Worm (Caenorhabditis elegans) whole organism, L3 larva: ENCODE results near the gene sri-39.

Experiments
- R02D3.7 ChIP-seq: fragments of 150-350 bp; optimal IDR thresholded peaks from 2 replicates; lab custom pipeline; 2014; ENCODE audit warnings: missing biosample characterization, missing genetic modification characterization
- ZK546.5 ChIP-seq: sonication (generic microtip); optimal IDR thresholded peaks from 2 replicates; lab custom pipeline; 2017; ENCODE audit warnings: missing biosample characterization, missing genetic modification characterization
- ceh-82 ChIP-seq: fragments of 150-350 bp; optimal IDR thresholded peaks from 2 replicates; lab custom pipeline; 2014; ENCODE audit warnings: missing biosample characterization, missing genetic modification characterization
- fkh-10 ChIP-seq: sonication (generic microtip); optimal IDR thresholded peaks from 2 replicates; lab custom pipeline; 2017; ENCODE audit warnings: missing biosample characterization, missing genetic modification reagents, missing genetic modification characterization
- lin-15B ChIP-seq: fragments of 150-350 bp; optimal IDR thresholded peaks from 2 replicates; lab custom pipeline; 2014; ENCODE audit warnings: missing biosample characterization, missing genetic modification characterization
- mdl-1 ChIP-seq: fragments of 150-350 bp; optimal IDR thresholded peaks from 2 replicates; lab custom pipeline; 2014; ENCODE audit warnings: missing biosample characterization, missing genetic modification characterization
- nhr-11 ChIP-seq: fragments of 150-350 bp; optimal IDR thresholded peaks from 2 replicates; lab custom pipeline; 2014; ENCODE audit warnings: missing biosample characterization, missing genetic modification characterization
- nhr-12 ChIP-seq: fragments of 150-350 bp; optimal IDR thresholded peaks from 2 replicates; lab custom pipeline; 2014; ENCODE audit warnings: missing biosample characterization, missing genetic modification characterization
- pha-4 ChIP-seq: fragments of 150-350 bp; optimal IDR thresholded peaks from 2 replicates; lab custom pipeline; 2014; ENCODE audit warnings: missing biosample characterization, missing genetic modification reagents, missing genetic modification characterization
- sea-2 ChIP-seq: fragments of 150-350 bp; sonication (generic microtip); optimal IDR thresholded peaks from 4 replicates; lab custom pipeline; 2014; ENCODE audit warnings: missing biosample characterization, missing genetic modification reagents, missing genetic modification characterization
- snpc-4 ChIP-seq: fragments of 150-350 bp; optimal IDR thresholded peaks from 2 replicates; lab custom pipeline; 2014; ENCODE audit warnings: missing biosample characterization, missing genetic modification characterization
- unc-39 ChIP-seq: sonication (generic microtip); optimal IDR thresholded peaks from 4 replicates; lab custom pipeline; 2017; ENCODE audit warnings: missing biosample characterization, missing genetic modification characterization

DNA sequence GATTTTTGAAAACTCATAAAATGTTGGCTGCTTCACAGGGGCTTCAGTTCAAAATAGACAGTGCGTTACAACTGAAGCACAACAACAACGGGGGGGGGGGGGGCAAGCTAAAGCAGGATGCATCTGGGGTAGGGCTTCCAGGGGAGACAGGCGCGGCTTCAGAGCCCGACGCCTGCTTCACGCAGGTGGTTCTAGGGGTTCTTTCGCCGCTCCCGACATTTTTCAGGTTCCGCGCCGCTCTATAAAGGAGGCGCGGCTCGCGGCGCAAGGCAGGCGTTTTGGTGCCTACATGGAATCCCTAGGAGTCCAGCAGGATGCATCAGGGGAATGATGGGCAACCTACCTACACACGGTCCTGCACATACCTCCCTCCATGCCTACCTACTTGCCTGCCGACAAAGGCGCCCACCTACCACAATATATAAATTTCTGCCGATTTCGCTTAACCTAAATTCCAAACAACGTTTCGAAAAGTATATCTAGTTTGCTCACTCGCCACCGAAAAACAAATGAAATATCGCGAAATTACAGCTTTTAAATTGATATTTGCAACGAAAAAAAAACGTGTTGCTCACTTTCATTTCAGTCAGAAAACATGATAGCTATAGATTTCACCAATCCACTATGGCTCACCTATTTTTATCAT is 40.0 kb downstream of the sri-39 start, which contains the start of gene sri-71:
- TF ChIP-seq mdl-1 (tag; lab: Kevin White, UChicago) (no peak), nhr-12 (tag; lab: Kevin White, UChicago) (no peak), nhr-11 (tag; lab: Kevin White, UChicago) (no peak), pha-4 (tag; lab: Kevin White, UChicago) (no peak), ZK546.5 (tag; lab: Kevin White, UChicago) (no peak), ceh-82 (tag; lab: Kevin White, UChicago) (no peak), unc-39 (tag; lab: Kevin White, UChicago) (no peak), R02D3.7 (tag; lab: Kevin White, UChicago) (no peak), sea-2 (GFP tag; lab: Kevin White, UChicago) (no peak), fkh-10 (GFP tag; lab: Kevin White, UChicago) (no peak), snpc-4 (tag; lab: Kevin White, UChicago) (no peak), lin-15B (no peak)
